Fruit fly (Drosophila melanogaster): ENCODE data around the gene Grl62b.

- no peak for TF ChIP-seq slou (GFP tag; optimal IDR thresholded peaks at IDR 0.05)
- no peak for TF ChIP-seq zfh1 (GFP tag; IDR thresholded peaks at IDR 0.05)
- no peak for TF ChIP-seq tin (GFP tag; optimal IDR thresholded peaks at IDR 0.05)
- TF ChIP-seq CG4854 (GFP tag; optimal IDR thresholded peaks at IDR 0.05) = no peak
- TF ChIP-seq CG6654 (GFP tag; optimal IDR thresholded peaks at IDR 0.05) = no peak
- no peak for TF ChIP-seq schlank (tag; optimal IDR thresholded peaks at IDR 0.05)
- no peak for TF ChIP-seq aop (GFP tag; IDR thresholded peaks at IDR 0.05)
- no peak for TF ChIP-seq ap (GFP tag; IDR thresholded peaks at IDR 0.05)
- no peak for TF ChIP-seq Mes4 (GFP tag; optimal IDR thresholded peaks at IDR 0.05)
- no peak for TF ChIP-seq CG9797 (GFP tag; optimal IDR thresholded peaks at IDR 0.05)
- TF ChIP-seq HmgD (GFP tag; optimal IDR thresholded peaks at IDR 0.05) = no peak
These were observed 18.5 kb downstream of the Grl62b start for dm6 chr3L:2004732-2005131.

Data from whole organism, embryonic.